Worm (Caenorhabditis elegans): Measurements from ENCODE around the gene hpl-2.

DNA sequence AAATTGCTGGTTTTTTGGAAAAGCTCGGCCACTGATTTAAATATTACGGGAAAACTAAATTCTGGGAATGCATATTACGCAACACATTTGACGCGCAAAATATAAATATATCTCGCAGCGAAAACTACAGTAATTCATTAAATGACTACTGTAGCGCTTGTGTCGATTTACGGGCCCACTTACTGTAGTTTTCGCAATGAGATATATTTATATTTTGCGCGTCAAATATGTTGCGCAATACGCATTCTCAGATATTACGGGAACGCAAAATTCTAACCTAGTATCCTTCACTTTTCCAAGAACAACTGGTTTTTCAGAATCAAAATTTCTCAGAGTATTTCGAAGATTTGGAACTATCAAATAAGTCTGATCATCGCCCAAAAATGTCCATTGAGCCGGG, 45.7 kb downstream of the hpl-2 start:
- TF ChIP-seq ceh-62 (tag; optimal IDR thresholded peaks at IDR 0.05) (no peak), unc-62 (GFP tag; optimal IDR thresholded peaks at IDR 0.05 in 1 of 2) (no peak), unc-62 (tag; optimal IDR thresholded peaks at IDR 0.05) (no peak), nhr-77 (tag; optimal IDR thresholded peaks at IDR 0.05) (no peak), lin-15B (tag; optimal IDR thresholded peaks at IDR 0.05) (no peak)
